Worm (Caenorhabditis elegans) whole organism, L4 larva: ENCODE data around the gene ckb-3.

Experiments used
- F44E2.7 ChIP-seq: fragments of 200-800 bp; sonication (Bioruptor generic); IDR thresholded peaks from 2 replicates; pipeline ENCODE4 v2.1.2; 2022; ENCODE audit warnings: missing genetic modification characterization, missing compliant biosample characterization
- F49E8.2 ChIP-seq: sonication (generic microtip); optimal IDR thresholded peaks from 2 replicates; lab custom pipeline; 2016; ENCODE audit warnings: missing compliant biosample characterization, mild to moderate bottlenecking, missing genetic modification characterization, borderline replicate concordance
- R02D3.7 ChIP-seq: fragments of 150-350 bp; sonication (generic microtip); optimal IDR thresholded peaks from 3 replicates; lab custom pipeline; 2014; ENCODE audit warnings: missing biosample characterization, missing genetic modification characterization
- T20F7.1 ChIP-seq: fragments of 200-800 bp; sonication (Bioruptor generic); optimal IDR thresholded peaks from 2 replicates; lab custom pipeline; 2018; ENCODE audit warnings: mild to moderate bottlenecking, missing genetic modification characterization, missing compliant biosample characterization
- Y105C5A.15 ChIP-seq: fragments of 200-800 bp; sonication (Bioruptor generic); IDR thresholded peaks from 2 replicates; pipeline ENCODE4 v1.3.6; 2022; ENCODE audit warnings: missing genetic modification characterization, missing compliant biosample characterization
- Y5F2A.4 ChIP-seq: fragments of 200-800 bp; sonication (Bioruptor generic); optimal IDR thresholded peaks from 2 replicates; lab custom pipeline; 2018; ENCODE audit warnings: mild to moderate bottlenecking, missing genetic modification characterization, missing compliant biosample characterization
- Y75B8A.6 ChIP-seq: fragments of 200-800 bp; sonication (Bioruptor generic); IDR thresholded peaks from 2 replicates; pipeline ENCODE4 v1.3.6; 2022; ENCODE audit warnings: missing genetic modification reagents, missing genetic modification characterization, missing compliant biosample characterization
- ZK337.2 ChIP-seq: fragments of 200-800 bp; sonication (Bioruptor generic); IDR thresholded peaks from 2 replicates; pipeline ENCODE4 v1.3.6; 2022; ENCODE audit warnings: missing genetic modification reagents, missing genetic modification characterization, missing compliant biosample characterization
- arid-1 ChIP-seq: fragments of 200-800 bp; sonication (Bioruptor generic); conservative IDR thresholded peaks from 2 replicates; pipeline ENCODE4 v1.3.6; 2022; ENCODE audit warnings: missing genetic modification reagents, missing genetic modification characterization, missing compliant biosample characterization
- ceh-20 ChIP-seq: fragments of 200-800 bp; sonication (Bioruptor generic); IDR thresholded peaks from 2 replicates; pipeline ENCODE4 v1.3.6; 2022; ENCODE audit warnings: missing genetic modification reagents, missing genetic modification characterization, missing compliant biosample characterization
- ceh-28 ChIP-seq: fragments of 150-350 bp; optimal IDR thresholded peaks from 2 replicates; lab custom pipeline; 2014; ENCODE audit warnings: missing biosample characterization, missing genetic modification reagents, missing genetic modification characterization
- ceh-44 ChIP-seq: fragments of 200-800 bp; sonication (Bioruptor generic); IDR thresholded peaks from 2 replicates; pipeline ENCODE4 v1.3.6; 2022; ENCODE audit warnings: missing genetic modification reagents, missing genetic modification characterization, missing compliant biosample characterization
- ceh-62 ChIP-seq: sonication (generic microtip); optimal IDR thresholded peaks from 2 replicates; lab custom pipeline; 2017; ENCODE audit warnings: missing biosample characterization, missing genetic modification characterization
- cey-2 ChIP-seq: sonication (generic microtip); optimal IDR thresholded peaks from 3 replicates; lab custom pipeline; 2017; ENCODE audit warnings: missing genetic modification characterization, mild to moderate bottlenecking, missing compliant biosample characterization, antibody characterized with exemption, borderline replicate concordance; ENCODE audit not compliant: insufficient read depth
- ctbp-1 ChIP-seq: fragments of 200-800 bp; sonication (Bioruptor generic); IDR thresholded peaks from 2 replicates; pipeline ENCODE4 v1.3.6; 2022; ENCODE audit warnings: missing genetic modification reagents, missing genetic modification characterization, missing compliant biosample characterization
- daf-19 ChIP-seq: fragments of 200-800 bp; sonication (Bioruptor generic); conservative IDR thresholded peaks from 2 replicates; pipeline ENCODE4 v1.3.6; 2022; ENCODE audit warnings: missing genetic modification characterization, missing compliant biosample characterization
- daf-8 ChIP-seq: fragments of 200-800 bp; sonication (Bioruptor generic); IDR thresholded peaks from 2 replicates; pipeline ENCODE4 v1.3.6; 2022; ENCODE audit warnings: missing genetic modification characterization, missing compliant biosample characterization
- dpl-1 ChIP-seq: fragments of 150-350 bp; optimal IDR thresholded peaks from 2 replicates; lab custom pipeline; 2014; ENCODE audit warnings: missing biosample characterization, missing genetic modification reagents, missing genetic modification characterization
- duxl-1 ChIP-seq: sonication (generic microtip); optimal IDR thresholded peaks from 2 replicates; lab custom pipeline; 2016; ENCODE audit warnings: mild to moderate bottlenecking, missing genetic modification characterization, moderate library complexity, missing compliant biosample characterization; ENCODE audit not compliant: poor library complexity
- dve-1 ChIP-seq: sonication (generic microtip); optimal IDR thresholded peaks from 2 replicates; lab custom pipeline; 2017; ENCODE audit warnings: antibody characterized with exemption, mild to moderate bottlenecking, missing genetic modification characterization, missing compliant biosample characterization; ENCODE audit not compliant: insufficient read depth
- fos-1 ChIP-seq: fragments of 150-350 bp; optimal IDR thresholded peaks from 2 replicates; lab custom pipeline; 2014; ENCODE audit warnings: missing biosample characterization, missing genetic modification characterization
- hlh-30 ChIP-seq: sonication (generic microtip); optimal IDR thresholded peaks from 2 replicates; lab custom pipeline; 2017; ENCODE audit warnings: antibody characterized with exemption, mild to moderate bottlenecking, missing genetic modification characterization, missing compliant biosample characterization; ENCODE audit not compliant: insufficient read depth
- jun-1 ChIP-seq: fragments of 150-350 bp; optimal IDR thresholded peaks from 2 replicates; lab custom pipeline; 2014; ENCODE audit warnings: missing biosample characterization, missing genetic modification reagents, missing genetic modification characterization
- lim-7 ChIP-seq: fragments of 200-800 bp; sonication (Bioruptor generic); IDR thresholded peaks from 2 replicates; pipeline ENCODE4 v1.3.6; 2022; ENCODE audit warnings: missing genetic modification characterization, missing compliant biosample characterization
- lin-13 ChIP-seq: fragments of 150-350 bp; optimal IDR thresholded peaks from 2 replicates; lab custom pipeline; 2014; ENCODE audit warnings: missing biosample characterization, missing genetic modification reagents, missing genetic modification characterization
- lin-15B ChIP-seq: fragments of 150-350 bp; sonication (generic microtip); optimal IDR thresholded peaks from 3 replicates; lab custom pipeline; 2014; ENCODE audit warnings: missing biosample characterization, missing genetic modification characterization
- lin-39 ChIP-seq: fragments of 150-350 bp; optimal IDR thresholded peaks from 2 replicates; lab custom pipeline; 2014; ENCODE audit warnings: missing biosample characterization, missing genetic modification reagents, missing genetic modification characterization
- lsy-2 ChIP-seq, 2 experiments: fragments of 150-350 bp in 1 of 2; sonication (generic microtip) in 1 of 2; optimal IDR thresholded peaks; 2 replicates each; lab custom pipeline; 2014 to 2017; ENCODE audit warnings: missing biosample characterization in 2 of 2, missing genetic modification characterization in 2 of 2
- madf-5 ChIP-seq, 2 experiments: fragments of 200-800 bp; sonication (Bioruptor generic); IDR thresholded peaks; 2 replicates each; pipeline ENCODE4 v1.3.6; 2022; ENCODE audit warnings: missing compliant biosample characterization in 2 of 2, missing genetic modification characterization in 2 of 2
- mep-1 ChIP-seq: fragments of 150-350 bp; sonication (generic microtip); optimal IDR thresholded peaks from 3 replicates; lab custom pipeline; 2014; ENCODE audit warnings: missing biosample characterization, missing genetic modification characterization
- mxl-2 ChIP-seq: fragments of 200-800 bp; sonication (Bioruptor generic); conservative IDR thresholded peaks from 2 replicates; pipeline ENCODE4 v1.3.6; 2022; ENCODE audit warnings: missing genetic modification reagents, missing genetic modification characterization, missing compliant biosample characterization
- mxl-3 ChIP-seq: fragments of 200-800 bp; sonication (Bioruptor generic); optimal IDR thresholded peaks from 2 replicates; lab custom pipeline; 2018; ENCODE audit warnings: mild to moderate bottlenecking, missing genetic modification characterization, missing compliant biosample characterization
- nhr-11 ChIP-seq: fragments of 150-350 bp; optimal IDR thresholded peaks from 2 replicates; lab custom pipeline; 2014; ENCODE audit warnings: missing biosample characterization, missing genetic modification characterization
- nhr-111 ChIP-seq: fragments of 200-800 bp; sonication (Bioruptor generic); optimal IDR thresholded peaks from 2 replicates; lab custom pipeline; 2018; ENCODE audit warnings: mild to moderate bottlenecking, missing genetic modification characterization, missing compliant biosample characterization
- nhr-25 ChIP-seq: sonication (generic microtip); optimal IDR thresholded peaks from 2 replicates; lab custom pipeline; 2017; ENCODE audit warnings: missing genetic modification characterization, mild to moderate bottlenecking, missing compliant biosample characterization, antibody characterized with exemption, moderate library complexity, borderline replicate concordance; ENCODE audit not compliant: insufficient read depth
- nhr-77 ChIP-seq: fragments of 150-350 bp; optimal IDR thresholded peaks from 2 replicates; lab custom pipeline; 2014; ENCODE audit warnings: missing biosample characterization, missing genetic modification characterization
- php-3 ChIP-seq: fragments of 200-800 bp; sonication (Bioruptor generic); IDR thresholded peaks from 2 replicates; pipeline ENCODE4 v1.3.6; 2022; ENCODE audit warnings: missing genetic modification reagents, missing genetic modification characterization, missing compliant biosample characterization
- saeg-2 ChIP-seq: fragments of 200-800 bp; sonication (Bioruptor generic); IDR thresholded peaks from 2 replicates; pipeline ENCODE4 v1.3.6; 2022; ENCODE audit warnings: missing genetic modification reagents, missing genetic modification characterization, missing compliant biosample characterization
- sdz-12 ChIP-seq: fragments of 200-800 bp; sonication (Bioruptor generic); optimal IDR thresholded peaks from 2 replicates; lab custom pipeline; 2018; ENCODE audit warnings: mild to moderate bottlenecking, missing genetic modification characterization, missing compliant biosample characterization
- snpc-4 ChIP-seq: fragments of 150-350 bp; optimal IDR thresholded peaks from 2 replicates; lab custom pipeline; 2014; ENCODE audit warnings: missing biosample characterization, missing genetic modification characterization
- spr-1 ChIP-seq: sonication (generic microtip); optimal IDR thresholded peaks from 2 replicates; lab custom pipeline; 2016; ENCODE audit warnings: mild to moderate bottlenecking, missing genetic modification characterization, missing compliant biosample characterization
- spr-3 ChIP-seq: fragments of 200-800 bp; sonication (Bioruptor generic); optimal IDR thresholded peaks from 2 replicates; lab custom pipeline; 2018; ENCODE audit warnings: mild to moderate bottlenecking, missing genetic modification characterization, missing compliant biosample characterization
- tra-1 ChIP-seq: fragments of 200-800 bp; sonication (Bioruptor generic); IDR thresholded peaks from 2 replicates; pipeline ENCODE4 v1.3.6; 2022; ENCODE audit warnings: missing genetic modification reagents, missing genetic modification characterization, missing compliant biosample characterization
- unc-130 ChIP-seq: sonication (generic microtip); optimal IDR thresholded peaks from 2 replicates; lab custom pipeline; 2016; ENCODE audit warnings: missing genetic modification reagents, missing genetic modification characterization, missing compliant biosample characterization
- unc-39 ChIP-seq: sonication (generic microtip); optimal IDR thresholded peaks from 2 replicates; lab custom pipeline; 2017; ENCODE audit warnings: missing biosample characterization, missing genetic modification characterization
- zag-1 ChIP-seq: fragments of 150-350 bp; optimal IDR thresholded peaks from 2 replicates; lab custom pipeline; 2014; ENCODE audit warnings: missing biosample characterization, missing genetic modification characterization
- zip-11 ChIP-seq: fragments of 200-800 bp; sonication (Bioruptor generic); IDR thresholded peaks from 2 replicates; pipeline ENCODE4 v1.3.6; 2022; ENCODE audit warnings: missing genetic modification characterization, missing compliant biosample characterization
- zip-2 ChIP-seq: fragments of 150-350 bp; optimal IDR thresholded peaks from 2 replicates; lab custom pipeline; 2014; ENCODE audit warnings: missing biosample characterization, missing genetic modification characterization
- ztf-11 ChIP-seq: fragments of 150-350 bp; optimal IDR thresholded peaks from 2 replicates; lab custom pipeline; 2014; ENCODE audit warnings: missing biosample characterization, missing genetic modification characterization

The ckb-3 gene

DNA sequence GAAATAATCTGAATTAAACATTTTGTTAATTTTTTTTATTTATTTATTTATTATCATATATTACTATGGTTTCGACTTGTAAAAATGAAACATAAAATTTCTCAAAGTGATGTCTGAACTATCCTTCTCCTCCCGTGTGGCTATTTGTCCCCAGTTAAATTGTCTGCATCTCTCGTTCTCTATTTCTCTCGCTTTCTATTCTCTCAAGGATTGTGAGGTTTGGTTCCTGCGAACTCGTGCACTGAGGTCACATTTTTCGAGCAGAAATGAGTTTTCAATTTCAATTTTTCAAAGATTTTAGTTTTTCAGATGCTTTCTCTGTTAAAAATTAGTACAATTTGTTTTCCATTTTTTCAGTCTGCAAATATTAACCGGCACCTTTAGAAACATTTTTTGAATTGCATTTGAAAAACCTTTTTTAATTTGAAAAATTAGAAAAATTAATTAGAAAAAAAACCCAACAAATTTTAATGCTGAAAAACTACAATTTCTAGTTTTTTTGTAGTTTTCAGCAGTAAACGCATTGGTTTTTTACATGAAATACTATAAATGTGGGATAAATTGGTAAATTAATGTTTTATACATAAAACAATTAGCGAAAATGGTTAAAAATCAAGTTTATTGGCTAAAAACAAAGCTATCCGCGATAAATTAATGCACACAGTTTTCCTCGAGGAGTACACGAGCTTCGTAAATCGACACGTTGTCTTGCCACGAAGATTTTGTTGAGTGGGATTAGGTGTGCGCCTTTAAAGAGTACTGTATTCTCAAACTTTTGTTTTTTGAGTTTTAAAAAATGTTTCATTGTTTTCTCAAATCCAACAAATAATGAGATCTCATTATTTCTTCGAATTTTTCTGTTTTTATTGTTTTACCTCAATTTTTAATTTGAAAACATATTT is 41.7 kb downstream of the ckb-3 start (continued):
- TF ChIP-seq nhr-25 (no peak), Y105C5A.15 (no peak), ceh-28 (no peak), nhr-11 (tag; lab: Kevin White, UChicago) (no peak), ceh-44 (GFP tag; lab: Robert Waterston, UW) (no peak), lin-39 (tag; lab: Kevin White, UChicago) (no peak), lin-15B (tag; lab: Kevin White, UChicago) (no peak), madf-5 (GFP tag; IDR thresholded peaks at IDR 0.05; lab: Robert Waterston, UW) (no peak), arid-1 (no peak), zip-2 (no peak), ceh-62 (tag; lab: Kevin White, UChicago) (no peak), lim-7 (GFP tag; lab: Robert Waterston, UW) (no peak), nhr-77 (tag; lab: Kevin White, UChicago) (peak; percentile 51), zag-1 (no peak), saeg-2 (GFP tag; lab: Robert Waterston, UW) (no peak), Y5F2A.4 (no peak), lsy-2 (tag; optimal IDR thresholded peaks at IDR 0.05; lab: Kevin White, UChicago) (peak in 1 of 2 experiments; percentile 61), ctbp-1 (GFP tag; lab: Robert Waterston, UW) (no peak), dpl-1 (GFP tag; lab: Kevin White, UChicago) (no peak), spr-3 (GFP tag; lab: Kevin White, UChicago) (no peak), Y75B8A.6 (GFP tag; lab: Robert Waterston, UW) (no peak), php-3 (GFP tag; lab: Robert Waterston, UW) (no peak), mxl-3 (GFP tag; lab: Kevin White, UChicago) (no peak), F44E2.7 (GFP tag; lab: Robert Waterston, UW) (no peak), duxl-1 (no peak), ZK337.2 (no peak), mxl-2 (GFP tag; lab: Robert Waterston, UW) (no peak), zip-11 (GFP tag; lab: Robert Waterston, UW) (no peak), tra-1 (GFP tag; lab: Robert Waterston, UW) (0 out of 2 replicates have a peak, but pooled peaks have one; percentile 10), hlh-30 (tag; lab: Kevin White, UChicago) (peak; percentile 94), sdz-12 (GFP tag; lab: Kevin White, UChicago) (no peak), R02D3.7 (peak; percentile 46), snpc-4 (tag; lab: Kevin White, UChicago) (no peak), lin-13 (GFP tag; lab: Kevin White, UChicago) (no peak), ztf-11 (tag; lab: Kevin White, UChicago) (no peak), cey-2 (no peak), spr-1 (tag; lab: Kevin White, UChicago) (no peak), daf-19 (GFP tag; lab: Robert Waterston, UW) (no peak), ceh-20 (GFP tag; lab: Robert Waterston, UW) (no peak), fos-1 (no peak), nhr-111 (GFP tag; lab: Kevin White, UChicago) (no peak), unc-130 (GFP tag; lab: Kevin White, UChicago) (peak; percentile 28), dve-1 (tag; lab: Kevin White, UChicago) (peak; percentile 31), unc-39 (tag; lab: Kevin White, UChicago) (no peak), F49E8.2 (tag; lab: Kevin White, UChicago) (no peak), jun-1 (tag; lab: Kevin White, UChicago) (no peak), T20F7.1 (no peak), mep-1 (peak; percentile 23), daf-8 (GFP tag; lab: Robert Waterston, UW) (no peak)
